Fruit fly (Drosophila melanogaster): ENCODE data around the gene ttm2.
A peak's percentile ranks its signal among the peaks of the same experiment; 100 is the strongest.

Gene ttm2

dm6 chr3L:292146-292776, 17.3 kb downstream of the ttm2 start (continued):
- TF ChIP-seq Asciz (GFP tag; optimal IDR thresholded peaks at IDR 0.05) (no peak), Poxn (GFP tag; IDR thresholded peaks at IDR 0.05) (no peak), fru (optimal IDR thresholded peaks at IDR 0.05) (no peak), vvl (GFP tag; IDR thresholded peaks at IDR 0.05) (peak; percentile 54), ken (GFP tag; IDR thresholded peaks at IDR 0.05) (peak; percentile 9; the same call in 1 of the 3 replicates), Dek (tag; optimal IDR thresholded peaks at IDR 0.05) (peak; percentile 52), Hr51 (GFP tag; optimal IDR thresholded peaks at IDR 0.05) (peak in 1 of 2 experiments; percentile 17), Ada2b (GFP tag; IDR thresholded peaks at IDR 0.05) (no peak), lov (optimal IDR thresholded peaks at IDR 0.05) (no peak), lov (GFP tag; IDR thresholded peaks at IDR 0.05) (no peak), zfh1 (GFP tag; IDR thresholded peaks at IDR 0.05) (0 out of 3 replicates have a peak, but pooled peaks have one; percentile 24), CG17802 (tag; optimal IDR thresholded peaks at IDR 0.05) (peak; percentile 2), CG17328 (GFP tag; IDR thresholded peaks at IDR 0.05) (no peak), CG14050 (GFP tag; IDR thresholded peaks at IDR 0.05) (0 out of 3 replicates have a peak, but pooled peaks have one; percentile 12), Jarid2 (GFP tag; optimal IDR thresholded peaks at IDR 0.05) (peak; percentile 66), gro (GFP tag; optimal IDR thresholded peaks at IDR 0.05) (peak; percentile 46), CG18262 (tag; optimal IDR thresholded peaks at IDR 0.05) (no peak), HLH3B (GFP tag; IDR thresholded peaks at IDR 0.05) (no peak), CG14441 (GFP tag; IDR thresholded peaks at IDR 0.05) (no peak), sc (optimal IDR thresholded peaks at IDR 0.05) (no peak), sc (GFP tag; optimal IDR thresholded peaks at IDR 0.05) (no peak), CG4360 (GFP tag; IDR thresholded peaks at IDR 0.05) (peak; percentile 9), CG6813 (GFP tag; optimal IDR thresholded peaks at IDR 0.05) (peak; percentile 34), YL-1 (GFP tag; optimal IDR thresholded peaks at IDR 0.05) (peak; percentile 68), CG17186 (GFP tag; optimal IDR thresholded peaks at IDR 0.05) (peak; percentile 75), B-H2 (GFP tag; optimal IDR thresholded peaks at IDR 0.05) (no peak), sqz (GFP tag; optimal IDR thresholded peaks at IDR 0.05) (peak; percentile 91), Taf1 (GFP tag; IDR thresholded peaks at IDR 0.05) (no peak), CG7928 (GFP tag; optimal IDR thresholded peaks at IDR 0.05) (peak; percentile 16), tll (GFP tag; optimal IDR thresholded peaks at IDR 0.05) (peak in 1 of 2 experiments; percentile 49), wor (GFP tag; IDR thresholded peaks at IDR 0.05) (no peak), sima (GFP tag; optimal IDR thresholded peaks at IDR 0.05) (no peak), shn (GFP tag; optimal IDR thresholded peaks at IDR 0.05) (peak; percentile 6), ac (GFP tag; optimal IDR thresholded peaks at IDR 0.05) (peak; percentile 11), CG6254 (GFP tag; optimal IDR thresholded peaks at IDR 0.05) (peak; percentile 28), D (optimal IDR thresholded peaks at IDR 0.05) (no peak), D (GFP tag; optimal IDR thresholded peaks at IDR 0.05) (no peak), sug (tag; optimal IDR thresholded peaks at IDR 0.05) (peak; percentile 16), croc (GFP tag; conservative IDR thresholded peaks at IDR 0.05) (no peak), Ptx1 (GFP tag; IDR thresholded peaks at IDR 0.05) (no peak), Sry-δ (GFP tag; optimal IDR thresholded peaks at IDR 0.05) (peak; percentile 42), stwl (tag; optimal IDR thresholded peaks at IDR 0.05) (peak; percentile 13), CG4707 (GFP tag; optimal IDR thresholded peaks at IDR 0.05) (no peak), CG17361 (GFP tag; IDR thresholded peaks at IDR 0.05) (peak; percentile 40; the same call in 1 of the 3 replicates), B-H1 (GFP tag; IDR thresholded peaks at IDR 0.05) (no peak), z (GFP tag; IDR thresholded peaks at IDR 0.05) (no peak), fd3F (GFP tag; optimal IDR thresholded peaks at IDR 0.05) (no peak), CG18599 (GFP tag; optimal IDR thresholded peaks at IDR 0.05) (peak; percentile 16), trem (tag; optimal IDR thresholded peaks at IDR 0.05) (peak; percentile 76), maf-S (GFP tag; optimal IDR thresholded peaks at IDR 0.05) (no peak), Deaf1 (tag; optimal IDR thresholded peaks at IDR 0.05) (peak; percentile 58)
